Worm (Caenorhabditis elegans) whole organism, L3 larva: ENCODE data around the gene mec-15.
A peak's percentile ranks its signal among the peaks of the same experiment; 100 is the strongest.

Source experiments
- ceh-9 ChIP-seq: sonication (generic microtip); optimal IDR thresholded peaks from 2 replicates; lab custom pipeline; 2018; ENCODE audit warnings: missing biosample characterization, missing genetic modification characterization
- egl-27 ChIP-seq: sonication (generic microtip); optimal IDR thresholded peaks from 4 replicates; lab custom pipeline; 2017; ENCODE audit warnings: missing biosample characterization, missing genetic modification reagents, missing genetic modification characterization
- elt-3 ChIP-seq, 3 experiments: fragments of 150-350 bp in 1 of 3; sonication (generic microtip) in 2 of 3; optimal IDR thresholded peaks; 2 replicates in 2 of 3; 4 replicates in 1 of 3; lab custom pipeline; 2014 to 2017; ENCODE audit warnings: missing biosample characterization in 3 of 3, missing genetic modification characterization in 3 of 3
- fkh-10 ChIP-seq: sonication (generic microtip); optimal IDR thresholded peaks from 2 replicates; lab custom pipeline; 2017; ENCODE audit warnings: missing biosample characterization, missing genetic modification reagents, missing genetic modification characterization
- fos-1 ChIP-seq: fragments of 150-350 bp; optimal IDR thresholded peaks from 2 replicates; lab custom pipeline; 2014; ENCODE audit warnings: missing biosample characterization, missing genetic modification characterization
- lin-39 ChIP-seq: fragments of 150-350 bp; optimal IDR thresholded peaks from 2 replicates; lab custom pipeline; 2018; ENCODE audit warnings: missing biosample characterization, missing genetic modification reagents, missing genetic modification characterization
- lsy-12 ChIP-seq: sonication (generic microtip); optimal IDR thresholded peaks from 2 replicates; lab custom pipeline; 2016; ENCODE audit warnings: mild to moderate bottlenecking, missing genetic modification characterization, missing compliant biosample characterization
- nhr-11 ChIP-seq: fragments of 150-350 bp; optimal IDR thresholded peaks from 2 replicates; lab custom pipeline; 2014; ENCODE audit warnings: missing biosample characterization, missing genetic modification characterization
- sea-2 ChIP-seq: fragments of 150-350 bp; sonication (generic microtip); optimal IDR thresholded peaks from 4 replicates; lab custom pipeline; 2014; ENCODE audit warnings: missing biosample characterization, missing genetic modification reagents, missing genetic modification characterization
- snpc-4 ChIP-seq: fragments of 150-350 bp; optimal IDR thresholded peaks from 2 replicates; lab custom pipeline; 2014; ENCODE audit warnings: missing biosample characterization, missing genetic modification characterization
- ztf-4 ChIP-seq: fragments of 150-350 bp; optimal IDR thresholded peaks from 2 replicates; lab custom pipeline; 2014; ENCODE audit warnings: missing biosample characterization, missing genetic modification characterization

DNA sequence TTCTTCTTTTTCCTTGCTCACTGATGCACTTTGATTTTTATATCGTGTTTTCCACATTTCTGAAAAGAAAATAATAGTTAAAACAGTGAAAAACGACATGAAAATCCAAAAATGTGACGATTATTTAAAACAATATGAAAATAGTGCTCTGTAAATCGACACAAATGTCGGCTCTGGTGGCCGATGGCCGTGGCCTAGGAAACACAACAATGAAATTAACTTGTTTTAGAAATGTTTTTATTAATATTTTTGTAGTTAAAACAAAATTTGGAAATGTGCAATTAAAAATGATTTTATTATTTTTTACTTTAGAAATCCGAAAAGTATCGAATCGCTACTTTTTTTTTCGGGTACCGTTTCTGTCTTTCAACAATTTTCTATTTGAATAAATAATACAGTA, 38.7 kb downstream of the mec-15 start, which contains the start of gene arv-1:
- TF ChIP-seq snpc-4 (tag; lab: Kevin White, UChicago) (peak; percentile 62), elt-3 (tag; optimal IDR thresholded peaks at IDR 0.05; lab: Kevin White, UChicago) (no peak), egl-27 (tag; lab: Kevin White, UChicago) (no peak), fkh-10 (GFP tag; lab: Kevin White, UChicago) (no peak), ztf-4 (tag; lab: Kevin White, UChicago) (no peak), nhr-11 (tag; lab: Kevin White, UChicago) (no peak), fos-1 (no peak), lsy-12 (no peak), sea-2 (GFP tag; lab: Kevin White, UChicago) (no peak), ceh-9 (tag; lab: Kevin White, UChicago) (no peak), lin-39 (tag; lab: Kevin White, UChicago) (no peak)
